Worm (Caenorhabditis elegans): ENCODE results near the gene lir-3.

lir-3 gene

DNA sequence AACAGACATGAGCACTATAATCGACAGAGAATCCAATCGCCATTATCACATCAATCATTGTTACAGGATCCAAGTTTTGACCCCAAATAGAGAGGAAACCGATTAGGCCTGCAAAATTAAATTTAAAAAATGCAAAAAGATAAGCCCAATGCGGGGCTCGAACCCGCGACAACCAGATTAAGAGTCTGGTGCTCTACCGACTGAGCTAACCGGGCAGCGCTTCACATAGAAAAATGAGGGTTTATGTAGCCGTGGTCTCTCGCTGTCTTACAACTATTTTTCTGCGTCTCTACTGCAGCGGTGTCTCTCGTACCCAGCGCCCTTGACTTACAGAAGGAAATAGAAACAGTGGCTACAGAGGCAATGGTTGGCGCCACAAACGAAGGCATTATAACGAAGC is 26.9 kb downstream of the lir-3 start:
- TF ChIP-seq ceh-24 (tag; optimal IDR thresholded peaks at IDR 0.05) (no peak), ahr-1 (tag; optimal IDR thresholded peaks at IDR 0.05) (no peak), ceh-14 (tag; optimal IDR thresholded peaks at IDR 0.05) (peak; percentile 10), ceh-30 (tag; optimal IDR thresholded peaks at IDR 0.05) (no peak), madf-2 (tag; optimal IDR thresholded peaks at IDR 0.05) (peak; percentile 25), ceh-31 (tag; optimal IDR thresholded peaks at IDR 0.05) (peak; percentile 32), unc-3 (GFP tag; conservative IDR thresholded peaks at IDR 0.05) (peak; percentile 52; the same call in 1 of the 2 replicates), unc-3 (tag; optimal IDR thresholded peaks at IDR 0.05) (no peak), gmeb-2 (tag; optimal IDR thresholded peaks at IDR 0.05) (peak; percentile 27), syd-9 (tag; optimal IDR thresholded peaks at IDR 0.05) (peak; percentile 47), pax-1 (tag; optimal IDR thresholded peaks at IDR 0.05) (no peak), pag-3 (tag; optimal IDR thresholded peaks at IDR 0.05; ENCODE audit: borderline replicate concordance) (peak; percentile 28), fkh-6 (tag; optimal IDR thresholded peaks at IDR 0.05) (peak; percentile 48), ceh-18 (tag; optimal IDR thresholded peaks at IDR 0.05) (peak; percentile 48), ceh-2 (tag; optimal IDR thresholded peaks at IDR 0.05) (peak; percentile 38), C08G9.2 (tag; optimal IDR thresholded peaks at IDR 0.05) (peak; percentile 38), elt-2 (tag; optimal IDR thresholded peaks at IDR 0.05) (peak; percentile 63), nfya-1 (tag; optimal IDR thresholded peaks at IDR 0.05) (peak; percentile 21), dmd-4 (tag; optimal IDR thresholded peaks at IDR 0.05; ENCODE audit: borderline replicate concordance) (peak; percentile 19), hlh-13 (GFP tag; optimal IDR thresholded peaks at IDR 0.05) (peak; percentile 31), fax-1 (tag; optimal IDR thresholded peaks at IDR 0.05) (peak; percentile 38), che-1 (tag; optimal IDR thresholded peaks at IDR 0.05) (peak; percentile 57), pha-2 (tag; optimal IDR thresholded peaks at IDR 0.05) (no peak), sox-4 (tag; optimal IDR thresholded peaks at IDR 0.05) (peak; percentile 46), pat-9 (tag; optimal IDR thresholded peaks at IDR 0.05) (peak; percentile 20), ceh-45 (GFP tag; IDR thresholded peaks at IDR 0.05) (0 out of 2 replicates have a peak, but pooled peaks have one; percentile 35), odd-2 (tag; optimal IDR thresholded peaks at IDR 0.05) (no peak), ets-4 (tag; optimal IDR thresholded peaks at IDR 0.05) (no peak), sdc-2 (tag; optimal IDR thresholded peaks at IDR 0.05) (peak; percentile 35), ceh-34 (tag; optimal IDR thresholded peaks at IDR 0.05) (peak; percentile 8), hlh-8 (tag; optimal IDR thresholded peaks at IDR 0.05) (no peak), dve-1 (tag; optimal IDR thresholded peaks at IDR 0.05) (peak; percentile 51), tbx-2 (tag; optimal IDR thresholded peaks at IDR 0.05) (peak; percentile 14), nhr-232 (tag; optimal IDR thresholded peaks at IDR 0.05) (peak; percentile 27), ref-2 (tag; optimal IDR thresholded peaks at IDR 0.05) (no peak), ceh-6 (GFP tag; optimal IDR thresholded peaks at IDR 0.05) (peak; percentile 11), ceh-48 (tag; optimal IDR thresholded peaks at IDR 0.05) (peak; percentile 26), C38D4.7 (GFP tag; optimal IDR thresholded peaks at IDR 0.05) (peak; percentile 32), unc-42 (tag; optimal IDR thresholded peaks at IDR 0.05) (peak; percentile 49), ttx-3 (tag; optimal IDR thresholded peaks at IDR 0.05) (peak; percentile 27)

- TF ChIP-seq fax-1 (tag; optimal IDR thresholded peaks at IDR 0.05) (no peak), ceh-19 (GFP tag; optimal IDR thresholded peaks at IDR 0.05) (no peak), nhr-232 (tag; optimal IDR thresholded peaks at IDR 0.05) (no peak), sox-2 (GFP tag; IDR thresholded peaks at IDR 0.05) (no peak), mec-3 (tag; optimal IDR thresholded peaks at IDR 0.05; ENCODE audit: borderline replicate concordance) (no peak), madf-2 (tag; optimal IDR thresholded peaks at IDR 0.05) (no peak), sox-4 (tag; optimal IDR thresholded peaks at IDR 0.05) (no peak), unc-3 (GFP tag; conservative IDR thresholded peaks at IDR 0.05) (no peak), unc-3 (tag; optimal IDR thresholded peaks at IDR 0.05) (no peak), K09A11.1 (tag; optimal IDR thresholded peaks at IDR 0.05; ENCODE audit: insufficient read depth) (no peak)
These were observed 28.4 kb downstream of the lir-3 start for ce11 chrII:11156160-11156559.
